Fruit fly (Drosophila melanogaster): ENCODE results near the gene Axs.

Axs gene

DNA sequence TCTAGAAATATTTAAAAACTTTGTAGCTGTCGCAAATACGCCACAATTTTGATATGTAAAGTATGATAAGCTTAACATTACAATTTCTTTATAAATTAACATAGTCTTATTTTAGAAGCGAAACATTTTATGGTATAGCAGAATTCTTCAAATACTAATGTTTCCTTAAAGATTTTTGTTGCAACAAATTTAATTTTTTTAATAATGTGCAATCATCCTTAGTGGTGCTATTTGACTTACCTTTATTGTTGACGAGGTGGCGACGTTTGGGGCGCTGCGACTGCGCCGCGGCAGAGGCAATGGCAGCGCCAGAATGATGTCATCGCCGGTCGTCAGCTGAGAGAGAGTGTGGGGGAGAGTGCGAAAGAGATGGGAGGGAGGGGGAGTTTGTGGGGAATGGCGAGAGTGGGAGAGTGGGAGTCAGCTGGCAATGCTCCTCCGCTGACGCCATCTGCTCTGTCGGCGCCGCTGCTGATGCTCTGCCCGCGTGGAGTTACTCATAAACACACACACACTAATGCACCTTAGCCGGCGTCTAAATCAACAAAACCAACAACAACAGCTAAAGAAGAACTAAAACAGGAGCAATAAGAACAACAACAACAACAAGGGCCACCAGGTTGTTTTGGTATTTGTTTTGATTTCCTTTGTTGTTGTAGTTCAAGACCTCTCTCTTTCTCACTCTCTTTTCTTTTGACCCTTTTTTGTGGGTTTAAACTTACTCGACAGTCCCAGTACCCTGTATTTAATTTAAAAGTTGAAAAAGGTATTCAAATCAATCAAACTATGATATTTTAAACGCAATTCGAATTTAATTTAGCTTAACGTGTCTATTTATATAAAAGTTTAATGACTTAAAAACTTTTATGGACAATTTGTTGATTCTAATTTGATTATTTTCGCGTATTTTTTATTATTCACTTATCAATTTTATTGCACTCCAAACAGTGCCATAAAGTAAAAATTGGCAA lies 39.8 kb upstream of the Axs start (continued):
- TF ChIP-seq nerfin-1 (tag; optimal IDR thresholded peaks at IDR 0.05) (peak; percentile 1), sob (GFP tag; IDR thresholded peaks at IDR 0.05) (peak; percentile 56; the same call in 1 of the 2 replicates), Fer2 (tag; optimal IDR thresholded peaks at IDR 0.05) (no peak), Jarid2 (GFP tag; optimal IDR thresholded peaks at IDR 0.05) (peak; percentile 11), CG31388 (GFP tag; optimal IDR thresholded peaks at IDR 0.05) (no peak), CG9437 (GFP tag; optimal IDR thresholded peaks at IDR 0.05) (peak; percentile 73), slbo (GFP tag; IDR thresholded peaks at IDR 0.05) (peak; percentile 73), CG33557 (GFP tag; optimal IDR thresholded peaks at IDR 0.05) (peak; percentile 31), gsb (GFP tag; IDR thresholded peaks at IDR 0.05) (0 out of 2 replicates have a peak, but pooled peaks have one; percentile 27), CG7556 (GFP tag; optimal IDR thresholded peaks at IDR 0.05) (peak; percentile 88), Side (GFP tag; optimal IDR thresholded peaks at IDR 0.05) (peak; percentile 24), Doc2 (GFP tag; IDR thresholded peaks at IDR 0.05) (no peak), Antp (GFP tag; optimal IDR thresholded peaks at IDR 0.05) (peak; percentile 4), Neu2 (GFP tag; optimal IDR thresholded peaks at IDR 0.05; ENCODE audit: borderline replicate concordance) (no peak), slou (GFP tag; optimal IDR thresholded peaks at IDR 0.05) (peak; percentile 10), chm (GFP tag; IDR thresholded peaks at IDR 0.05) (no peak), CG8359 (GFP tag; optimal IDR thresholded peaks at IDR 0.05; ENCODE audit: borderline replicate concordance) (no peak), CG32767 (GFP tag; IDR thresholded peaks at IDR 0.05) (peak; percentile 78), ash1 (GFP tag; optimal IDR thresholded peaks at IDR 0.05) (no peak), CG34224 (GFP tag; IDR thresholded peaks at IDR 0.05; ENCODE audit: partially characterized antibody) (0 out of 3 replicates have a peak, but pooled peaks have one; percentile 17), row (GFP tag; IDR thresholded peaks at IDR 0.05) (peak; percentile 83), CG4424 (GFP tag; optimal IDR thresholded peaks at IDR 0.05) (peak; percentile 8), CG10321 (GFP tag; IDR thresholded peaks at IDR 0.05) (no peak), CG2712 (tag; optimal IDR thresholded peaks at IDR 0.05) (peak; percentile 76), Chrac-16 (GFP tag; optimal IDR thresholded peaks at IDR 0.05) (peak; percentile 49), Trl (optimal IDR thresholded peaks at IDR 0.05) (peak; percentile 36 to 39), Trl (GFP tag; optimal IDR thresholded peaks at IDR 0.05) (no peak), mam (GFP tag; optimal IDR thresholded peaks at IDR 0.05) (peak; percentile 71), Lim3 (GFP tag; IDR thresholded peaks at IDR 0.05) (no peak), ERR (GFP tag; optimal IDR thresholded peaks at IDR 0.05) (peak; percentile 2), CG14014 (GFP tag; IDR thresholded peaks at IDR 0.05) (no peak), CG5180 (GFP tag; optimal IDR thresholded peaks at IDR 0.05) (peak; percentile 50), sqz (GFP tag; optimal IDR thresholded peaks at IDR 0.05) (no peak), CG11093 (GFP tag; IDR thresholded peaks at IDR 0.05) (no peak), Sin3A (optimal IDR thresholded peaks at IDR 0.05) (no peak), dmrt11E (tag; optimal IDR thresholded peaks at IDR 0.05) (peak; percentile 69), CG30020 (tag; optimal IDR thresholded peaks at IDR 0.05) (no peak), sima (GFP tag; optimal IDR thresholded peaks at IDR 0.05) (no peak), CG13894 (tag; optimal IDR thresholded peaks at IDR 0.05) (no peak), CG12659 (GFP tag; optimal IDR thresholded peaks at IDR 0.05) (peak; percentile 80), CG3163 (GFP tag; optimal IDR thresholded peaks at IDR 0.05) (no peak), cato (GFP tag; optimal IDR thresholded peaks at IDR 0.05; ENCODE audit: borderline replicate concordance) (no peak), CG17612 (GFP tag; IDR thresholded peaks at IDR 0.05) (peak; percentile 9; the same call in 1 of the 2 replicates), cg (GFP tag; optimal IDR thresholded peaks at IDR 0.05) (peak; percentile 56), CG3838 (GFP tag; optimal IDR thresholded peaks at IDR 0.05) (no peak), kni (GFP tag; optimal IDR thresholded peaks at IDR 0.05) (no peak), Dip3 (GFP tag; optimal IDR thresholded peaks at IDR 0.05) (no peak), tna (GFP tag; IDR thresholded peaks at IDR 0.05; ENCODE audit: partially characterized antibody) (no peak), CG42726 (GFP tag; IDR thresholded peaks at IDR 0.05; ENCODE audit: partially characterized antibody) (no peak)

Measured in whole organism, embryonic.